Worm (Caenorhabditis elegans): ENCODE measurements around the gene F41E6.12.

Gene F41E6.12

DNA sequence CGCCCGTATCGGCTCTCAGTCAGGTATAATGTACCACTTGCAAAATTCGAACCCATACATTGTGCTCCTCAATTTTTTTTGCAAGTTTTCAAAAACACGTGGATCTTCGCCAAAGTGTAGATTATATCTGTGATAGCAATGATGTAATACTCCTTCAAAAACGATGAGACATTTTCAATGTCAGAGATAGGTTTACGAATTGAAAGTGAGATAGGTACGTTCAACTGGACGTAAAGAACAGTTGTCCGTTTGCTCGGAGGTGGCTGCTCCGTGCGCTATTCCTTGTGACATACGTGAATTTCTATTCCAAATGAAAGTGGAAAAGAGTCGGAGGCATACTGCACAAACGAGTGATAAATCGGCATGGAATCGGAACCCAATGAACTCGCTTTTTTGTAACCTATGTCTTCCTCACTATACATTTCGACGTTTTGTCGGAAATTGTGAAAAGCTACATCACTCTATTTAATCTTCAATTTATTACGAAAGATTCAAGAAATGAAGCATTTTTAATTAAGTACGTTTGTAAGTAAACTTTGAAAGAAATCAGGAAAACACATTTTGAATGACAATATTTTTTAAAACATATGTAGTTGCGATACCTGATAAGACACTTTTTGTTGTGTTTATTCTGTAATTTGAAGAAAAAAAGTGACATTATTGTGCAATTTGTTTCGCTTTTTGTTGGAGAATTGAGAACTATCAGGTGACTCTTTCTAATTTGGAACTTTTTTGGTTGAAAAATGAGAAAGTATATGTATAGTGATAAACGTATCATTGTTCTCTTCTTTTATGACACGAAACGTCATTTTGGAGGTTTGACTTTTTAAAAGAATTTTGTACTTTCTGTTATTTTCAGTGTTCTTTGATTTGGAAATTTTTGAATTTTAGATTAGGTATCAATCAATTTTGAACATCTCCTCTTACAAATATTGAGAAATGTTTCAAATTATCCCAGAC is 25.8 kb upstream of the F41E6.12 start:
- no peak for TF ChIP-seq unc-62 (GFP tag; optimal IDR thresholded peaks at IDR 0.05)

DNA sequence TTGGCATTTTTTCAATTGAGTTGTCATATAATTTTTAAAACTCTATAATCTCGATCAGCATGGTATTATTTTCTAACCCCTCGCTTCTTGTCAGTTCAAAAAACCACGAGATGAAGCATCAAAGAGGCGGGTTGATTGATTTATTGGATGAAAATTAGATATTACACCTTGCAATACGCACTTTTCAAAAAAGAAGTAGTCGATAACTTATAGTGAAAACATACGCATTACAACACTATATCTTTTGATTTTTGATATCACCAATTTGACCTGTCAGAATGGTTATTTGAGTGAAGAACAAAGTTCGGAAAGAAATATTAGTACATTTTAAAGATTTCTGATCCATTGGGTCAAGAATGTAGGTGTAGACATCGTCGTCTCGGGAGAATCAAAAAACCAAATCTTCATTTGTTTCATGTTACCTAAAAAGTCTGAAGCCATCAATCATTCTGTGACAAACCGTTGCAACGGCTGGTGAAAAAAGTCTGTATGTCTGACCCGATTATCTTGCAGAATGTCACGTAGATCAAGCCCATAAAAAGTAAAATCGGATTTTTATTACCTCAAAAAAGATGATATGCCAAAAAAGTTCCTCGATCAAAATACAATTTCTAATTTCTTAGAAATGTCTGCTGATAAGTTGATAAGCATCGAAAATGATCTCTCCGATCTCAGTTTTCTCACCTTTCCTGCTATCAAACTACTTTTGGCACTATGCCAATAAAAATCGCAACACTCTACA is 24.3 kb upstream of the F41E6.12 start:
- no peak for TF ChIP-seq unc-62 (GFP tag; optimal IDR thresholded peaks at IDR 0.05)

DNA sequence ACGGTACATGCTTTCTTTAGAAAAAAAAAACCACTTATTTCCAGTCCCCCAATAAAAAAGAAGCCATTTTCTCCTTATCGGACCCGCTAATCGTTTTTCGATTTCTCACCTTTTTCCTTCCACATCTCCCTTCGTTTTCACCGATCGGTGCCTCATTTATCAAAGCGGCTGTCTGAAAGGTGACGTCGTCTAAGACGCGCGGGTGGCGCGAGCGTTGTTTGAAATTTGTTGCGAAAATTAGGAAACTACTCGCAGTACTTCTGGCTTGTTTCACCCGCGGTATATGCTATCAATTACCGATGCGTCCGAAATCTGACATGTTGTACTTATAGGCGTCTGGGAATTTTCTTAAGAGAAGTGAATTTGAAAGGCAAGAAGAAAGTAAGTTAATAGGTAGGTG is 23.2 kb upstream of the F41E6.12 start:
- TF ChIP-seq unc-62 (GFP tag; optimal IDR thresholded peaks at IDR 0.05): no peak

DNA sequence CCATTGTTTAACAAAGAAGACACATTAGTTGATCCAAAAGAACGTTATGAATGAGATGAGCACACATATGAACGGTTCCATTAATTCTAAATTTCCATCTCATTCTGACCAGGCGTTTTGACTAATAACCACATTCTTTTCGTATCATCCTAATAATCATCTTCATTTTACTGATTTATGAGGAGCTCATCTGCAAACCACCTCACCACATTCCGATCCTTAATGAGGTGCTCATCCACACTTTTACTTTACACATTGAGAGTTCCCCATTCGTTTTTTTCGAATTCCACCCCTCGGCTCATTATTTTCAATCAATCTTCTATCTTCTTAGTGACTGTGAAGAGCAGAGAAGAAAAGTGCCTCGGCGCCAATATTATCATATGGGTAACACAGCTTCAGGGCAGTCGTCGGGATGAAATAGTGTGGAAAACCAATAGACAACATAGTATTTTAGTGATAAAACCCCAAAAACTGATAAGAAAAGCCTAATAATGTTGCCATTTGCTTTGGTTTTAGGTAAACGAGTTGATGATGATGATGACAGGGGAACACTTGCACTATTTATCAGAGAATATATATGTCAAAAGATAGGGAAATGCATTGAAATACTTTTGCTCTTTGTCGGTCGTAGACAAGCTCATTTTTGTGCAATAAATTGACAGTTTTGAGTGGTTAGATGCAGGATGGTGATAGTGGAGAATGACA is 22.2 kb upstream of the F41E6.12 start:
- no peak for TF ChIP-seq unc-62 (GFP tag; optimal IDR thresholded peaks at IDR 0.05)

DNA sequence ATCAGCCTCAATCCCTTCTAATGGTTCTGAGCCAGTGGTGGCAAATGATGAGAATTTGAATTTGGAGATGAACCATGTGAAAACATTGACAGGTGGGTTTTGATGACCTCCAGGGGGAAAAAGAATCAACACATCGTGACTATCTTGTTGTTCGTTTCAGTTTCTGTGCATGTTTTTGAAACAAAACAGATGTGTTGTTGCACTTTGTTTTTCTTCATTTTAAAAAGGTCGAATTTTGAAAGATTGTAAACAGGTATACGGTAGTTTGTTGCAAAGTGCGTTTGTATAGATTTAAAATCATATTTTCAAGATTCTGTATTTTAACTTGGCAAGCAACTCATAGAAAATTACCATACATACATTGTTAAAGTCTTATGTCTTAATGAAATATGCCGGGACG is 21.4 kb upstream of the F41E6.12 start:
- no peak for TF ChIP-seq unc-62 (GFP tag; optimal IDR thresholded peaks at IDR 0.05)

DNA sequence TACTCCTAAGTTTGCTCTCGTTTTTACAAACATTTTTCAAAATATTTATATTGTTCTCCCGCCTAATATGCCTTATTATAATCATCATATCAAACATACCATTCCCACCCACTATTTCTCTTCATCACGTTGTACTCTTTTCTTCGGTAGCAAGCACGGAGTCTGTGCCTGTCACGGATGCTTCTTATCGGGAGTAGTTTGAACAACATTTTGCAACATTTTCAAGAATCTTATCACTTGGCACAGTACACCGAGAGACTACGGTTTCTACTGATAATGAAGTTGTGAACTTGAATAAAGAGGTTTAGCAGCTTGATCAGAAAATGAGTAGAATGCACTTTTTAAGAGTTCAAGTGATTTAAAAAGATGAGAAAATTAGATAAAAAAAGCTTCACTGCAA is 19.3 kb upstream of the F41E6.12 start:
- no peak for TF ChIP-seq unc-62 (GFP tag; optimal IDR thresholded peaks at IDR 0.05)

DNA sequence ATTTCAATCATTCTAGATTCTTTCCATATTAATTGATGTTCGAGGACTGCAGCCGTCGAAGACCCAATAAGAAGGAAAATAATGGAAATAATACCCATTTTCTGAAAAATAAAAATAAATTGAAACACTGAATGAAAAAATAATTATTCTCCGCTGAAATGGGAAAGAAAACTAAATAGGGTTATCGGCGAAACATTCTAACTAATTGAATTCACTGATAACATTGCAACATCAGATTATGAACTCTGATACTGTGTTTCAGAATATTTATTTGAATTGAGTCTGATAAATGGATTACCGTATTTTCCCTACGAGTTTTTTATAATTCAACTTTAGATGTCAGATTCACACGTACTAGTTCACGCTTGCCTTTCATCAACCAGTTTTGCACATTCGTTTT is 14.2 kb upstream of the F41E6.12 start, which contains the start of gene asp-13:
Gene asp-13, minus strand, starts transcription at position 101 of the 400 bp plus-strand sequence.
- no peak for TF ChIP-seq unc-62 (GFP tag; optimal IDR thresholded peaks at IDR 0.05)

DNA sequence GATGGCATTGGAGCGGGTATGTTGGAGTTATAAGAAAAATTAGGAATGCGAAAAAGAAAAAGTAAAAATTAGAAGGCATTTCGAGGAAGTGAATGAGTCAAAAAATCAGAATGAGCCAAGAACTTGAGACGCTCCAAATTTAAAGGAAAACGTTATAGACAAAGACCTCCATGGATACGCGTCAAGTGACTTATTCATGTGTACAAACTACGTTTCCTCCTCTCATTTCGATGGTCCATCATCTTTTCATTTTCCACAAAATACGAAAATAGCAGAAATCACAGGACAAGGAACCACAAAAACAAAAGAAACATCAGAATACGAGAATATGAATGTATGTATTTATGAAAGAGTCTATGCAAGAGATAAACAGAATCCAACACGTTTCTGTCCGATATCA is 12.3 kb upstream of the F41E6.12 start, which contains the start of gene F28A12.3:
Gene F28A12.3, minus strand, starts transcription at position 101 of the 400 bp plus-strand sequence.
- no peak for TF ChIP-seq unc-62 (GFP tag; optimal IDR thresholded peaks at IDR 0.05)

DNA sequence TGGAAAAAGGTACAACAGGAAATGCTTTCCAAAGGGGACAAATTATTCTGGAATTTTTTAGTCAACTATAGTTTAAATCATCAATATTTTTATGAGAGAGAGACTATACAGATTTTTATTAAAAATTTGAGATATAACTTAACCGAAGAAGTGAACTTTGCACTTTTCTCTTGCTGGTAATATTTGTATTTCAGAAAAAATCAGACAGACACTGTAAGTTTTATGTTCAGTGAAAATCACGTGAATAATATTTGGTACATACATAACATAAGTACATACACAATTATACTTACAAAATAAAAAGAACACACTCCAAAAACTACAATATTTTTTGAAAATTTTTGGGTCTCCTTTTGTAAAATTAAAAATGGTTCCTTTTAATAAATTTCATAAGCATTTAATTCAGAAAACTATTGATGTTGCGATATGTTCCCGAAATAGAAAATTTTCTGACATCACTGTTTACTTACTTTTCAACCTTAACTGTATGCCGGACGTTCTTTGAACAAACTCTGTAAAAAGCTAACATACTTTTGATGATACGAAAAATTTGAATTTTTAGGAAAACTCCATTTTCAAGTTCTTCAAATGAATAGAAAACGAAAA is 8.8 kb upstream of the F41E6.12 start, which contains the start of the genes F28A12.10 and acd-4:
Gene F28A12.10, minus strand, starts transcription at position 101 of the 606 bp plus-strand sequence.
Gene acd-4, plus strand, starts transcription at position 556 of the 606 bp plus-strand sequence.
- no peak for TF ChIP-seq unc-62 (GFP tag; optimal IDR thresholded peaks at IDR 0.05)

DNA sequence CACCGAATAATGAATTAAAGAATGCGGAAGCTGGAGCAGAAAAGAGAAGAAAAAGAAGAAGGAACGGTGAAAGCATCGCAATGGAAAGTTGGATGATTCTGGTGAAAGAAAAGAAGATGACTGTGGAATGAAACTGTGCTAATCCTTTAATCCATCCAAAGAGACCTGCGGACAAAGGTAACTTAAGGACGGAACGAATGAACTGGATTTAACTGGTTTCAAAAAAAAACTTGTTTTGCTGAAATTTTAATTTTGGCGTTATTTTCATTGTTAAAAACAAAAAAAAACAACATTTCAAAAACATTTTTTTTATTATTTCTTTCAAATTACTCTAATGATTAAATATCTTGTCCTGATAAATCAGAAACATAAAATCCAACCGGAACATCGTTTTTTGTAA is 8.0 kb upstream of the F41E6.12 start, which contains the start of gene grl-12:
Gene grl-12, minus strand, starts transcription at position 101 of the 400 bp plus-strand sequence.
- TF ChIP-seq unc-62 (GFP tag; optimal IDR thresholded peaks at IDR 0.05): no peak

DNA sequence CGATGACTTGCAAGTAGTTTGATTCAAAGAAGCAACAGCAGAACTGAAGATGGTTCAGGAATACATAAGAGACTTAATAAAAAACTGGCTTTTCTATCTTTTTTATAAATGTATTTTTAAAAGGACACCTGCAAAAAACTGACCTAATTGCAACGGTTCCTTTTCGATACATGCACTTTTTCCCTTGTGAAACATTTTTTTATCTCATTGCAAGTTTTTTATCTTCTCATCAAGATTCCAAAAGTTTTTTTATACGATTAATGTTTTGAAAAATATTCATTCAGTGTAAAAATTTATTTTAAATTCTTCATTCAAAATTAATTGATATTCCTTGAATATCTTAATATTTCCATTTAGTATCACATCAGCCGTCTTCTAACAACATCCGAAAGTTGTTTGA is 6.6 kb upstream of the F41E6.12 start, which contains the start of gene oac-29:
Gene oac-29, minus strand, starts transcription at position 101 of the 400 bp plus-strand sequence.
- TF ChIP-seq unc-62 (GFP tag; optimal IDR thresholded peaks at IDR 0.05): no peak

DNA sequence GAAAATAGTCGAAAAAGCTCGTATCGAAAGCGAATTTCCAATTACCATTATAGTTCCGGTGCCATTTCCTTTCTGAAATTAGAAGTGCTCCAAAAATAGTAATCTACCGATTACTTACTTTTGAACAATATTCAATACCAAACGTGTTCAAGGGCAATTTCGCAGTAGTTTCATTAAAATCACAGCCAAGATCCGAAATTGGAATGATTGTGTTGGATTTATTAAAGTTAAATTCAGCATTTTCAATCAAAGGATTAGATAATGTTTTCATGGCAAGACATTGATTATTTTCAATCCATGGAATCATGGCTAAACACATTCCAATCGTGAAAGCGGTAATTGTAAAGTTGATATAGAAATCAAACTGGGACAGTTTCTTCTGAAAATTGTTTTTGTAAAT is 3.9 kb upstream of the F41E6.12 start:
- no peak for TF ChIP-seq unc-62 (GFP tag; optimal IDR thresholded peaks at IDR 0.05)

DNA sequence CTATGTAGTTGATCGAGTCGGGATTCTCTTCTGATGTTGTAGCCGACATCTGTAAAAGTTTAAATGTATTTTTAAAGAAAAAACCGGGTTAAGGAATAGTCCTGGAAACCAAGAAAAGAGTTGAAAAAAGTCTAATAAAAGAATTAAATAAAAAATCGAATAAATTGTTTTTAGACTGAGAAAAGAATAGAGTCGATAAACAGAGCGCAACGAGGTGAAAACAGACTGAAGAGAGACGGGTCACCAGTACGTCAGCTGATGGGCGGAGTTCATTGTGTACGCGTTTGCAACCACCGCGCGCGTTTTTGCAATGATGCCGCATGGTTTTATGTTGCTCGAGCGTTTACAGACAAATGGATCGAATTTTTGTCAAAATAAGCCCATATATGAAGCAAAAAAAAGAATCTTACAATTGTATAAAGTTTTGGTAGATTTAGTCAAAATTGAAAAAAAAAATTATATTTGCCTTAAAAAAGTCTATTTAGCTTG is 2.4 kb upstream of the F41E6.12 start, which contains the start of gene atg-18:
Gene atg-18, minus strand, starts transcription at position 51 of the 489 bp plus-strand sequence.
- no peak for TF ChIP-seq unc-62 (GFP tag; optimal IDR thresholded peaks at IDR 0.05)

DNA sequence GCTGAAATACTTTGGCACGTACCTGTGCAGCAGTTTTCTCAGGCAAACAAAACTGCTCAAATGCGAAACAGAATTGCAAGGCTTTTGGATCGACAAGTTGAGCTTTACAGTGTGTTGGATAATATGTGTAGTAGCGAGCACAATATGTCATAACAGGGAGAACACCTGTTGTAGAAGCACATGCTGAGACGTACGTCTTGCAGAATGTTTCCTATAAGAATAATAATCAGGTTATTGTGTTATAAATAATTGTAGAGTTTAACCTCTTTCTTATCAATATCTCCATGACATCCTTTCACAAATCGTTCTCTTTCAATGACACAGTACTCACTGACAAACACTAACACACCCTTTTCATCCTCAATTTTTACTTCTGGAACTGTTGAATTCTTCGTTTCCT is 1.3 kb downstream of the F41E6.12 start:
- no peak for TF ChIP-seq unc-62 (GFP tag; optimal IDR thresholded peaks at IDR 0.05)

DNA sequence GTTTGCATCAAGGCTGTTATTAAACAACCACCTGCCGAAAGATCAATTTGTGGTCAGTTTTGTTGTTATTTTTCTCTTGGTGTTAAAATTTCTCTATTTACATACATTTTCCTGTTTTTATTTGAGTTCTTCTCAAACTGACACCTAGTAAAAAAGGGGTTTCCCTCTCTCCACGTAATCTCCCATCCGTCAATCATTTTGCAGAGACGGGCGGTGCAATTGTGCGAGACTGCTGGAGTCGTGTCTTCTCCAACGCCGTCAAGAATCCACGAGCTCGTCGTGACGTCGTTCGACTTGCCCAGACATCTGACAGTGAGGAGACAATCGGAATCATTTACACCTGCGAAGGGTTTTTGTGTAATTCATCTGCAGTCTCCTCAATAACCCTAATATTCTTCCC is 2.5 kb downstream of the F41E6.12 start:
- no peak for TF ChIP-seq unc-62 (GFP tag; optimal IDR thresholded peaks at IDR 0.05)

Measured in whole organism, dauer.